Worm (Caenorhabditis elegans) whole organism, early embryonic: Measurements from ENCODE around the gene C54G10.1.

Experiments
- aly-1 ChIP-seq: sonication (generic microtip); optimal IDR thresholded peaks from 2 replicates; lab custom pipeline; 2016; ENCODE audit warnings: missing genetic modification characterization, missing compliant biosample characterization
- ama-1 ChIP-seq: fragments of 150-350 bp; optimal IDR thresholded peaks from 2 replicates; lab custom pipeline; 2014
- flt-1 ChIP-seq: fragments of 200-800 bp; sonication (Bioruptor generic); IDR thresholded peaks from 2 replicates; pipeline ENCODE4 v1.3.6; 2022; ENCODE audit warnings: missing genetic modification characterization, missing compliant biosample characterization
- hmg-4 ChIP-seq: fragments of 200-800 bp; sonication (Bioruptor generic); optimal IDR thresholded peaks from 2 replicates; lab custom pipeline; 2018; ENCODE audit warnings: mild to moderate bottlenecking, missing genetic modification characterization, missing compliant biosample characterization
- tbx-11 ChIP-seq: fragments of 200-800 bp; sonication (Bioruptor generic); IDR thresholded peaks from 2 replicates; pipeline ENCODE4 v1.3.6; 2022; ENCODE audit warnings: missing genetic modification characterization, missing compliant biosample characterization

DNA sequence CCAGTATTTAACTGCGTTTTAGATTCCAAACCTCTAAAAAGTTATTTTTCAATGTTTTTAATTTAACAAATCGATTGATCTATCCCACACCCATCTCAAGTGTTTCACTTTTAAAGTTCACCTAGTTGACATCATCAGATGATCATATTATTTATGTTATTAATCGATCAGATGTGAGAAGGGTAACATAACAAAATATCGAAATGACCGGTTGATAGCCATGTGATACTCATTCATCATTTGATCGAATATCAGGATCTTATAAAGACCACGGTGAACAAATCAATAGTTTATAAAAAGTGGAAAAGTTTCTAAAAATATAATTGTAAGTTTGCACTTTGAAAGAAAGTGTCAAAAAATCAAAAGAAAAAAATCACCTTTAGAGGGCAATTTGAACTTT lies 14.8 kb downstream of the C54G10.1 start:
- TF ChIP-seq tbx-11 (no peak), flt-1 (GFP tag; lab: Robert Waterston, UW) (no peak), ama-1 (lab: Kevin White, UChicago) (no peak), aly-1 (tag; lab: Kevin White, UChicago) (no peak), hmg-4 (no peak)
